Fruit fly (Drosophila melanogaster) whole organism, prepupa: Measurements from ENCODE around the gene Nup154.

Source experiments
- CG11902 ChIP-seq: fragments of 200-800 bp; sonication (Bioruptor generic); optimal IDR thresholded peaks from 3 replicates; lab custom pipeline; 2016; ENCODE audit warnings: missing biosample characterization, missing genetic modification characterization
- CG16779 ChIP-seq: fragments of 200-800 bp; sonication (Bioruptor generic); optimal IDR thresholded peaks from 3 replicates; lab custom pipeline; 2017; ENCODE audit warnings: missing biosample characterization, mild to moderate bottlenecking, missing genetic modification characterization
- CG8632 ChIP-seq: fragments of 200-800 bp; sonication (Bioruptor generic); optimal IDR thresholded peaks from 3 replicates; lab custom pipeline; 2016; ENCODE audit warnings: missing biosample characterization, missing genetic modification characterization
- CG9139 ChIP-seq: fragments of 200-800 bp; sonication (Bioruptor generic); optimal IDR thresholded peaks from 3 replicates; lab custom pipeline; 2017; ENCODE audit warnings: missing biosample characterization, mild to moderate bottlenecking, missing genetic modification characterization

dm6 chr2L:11010999-11011398 lies 6.4 kb downstream of the Nup154 start, which contains the start of the genes Art8 and dUTPase:
- TF ChIP-seq CG9139 (GFP tag; lab: Kevin White, UChicago) (no peak), CG11902 (GFP tag; lab: Kevin White, UChicago) (peak; percentile 19), CG16779 (tag; lab: Kevin White, UChicago) (no peak), CG8632 (GFP tag; lab: Kevin White, UChicago) (no peak)
